Fruit fly (Drosophila melanogaster): ENCODE data around the gene woc.

- no peak for TF ChIP-seq Pif1A (GFP tag; optimal IDR thresholded peaks at IDR 0.05)
- TF ChIP-seq EcR (GFP tag; optimal IDR thresholded peaks at IDR 0.05): no peak
- TF ChIP-seq fd96Ca (GFP tag; IDR thresholded peaks at IDR 0.05): no peak
- no peak for TF ChIP-seq CG15710 (tag; optimal IDR thresholded peaks at IDR 0.05)
- TF ChIP-seq CG32121 (GFP tag; IDR thresholded peaks at IDR 0.05): 0 out of 2 replicates have a peak, but pooled peaks have one; percentile 25
Measured at dm6 chr3R:27245401-27245757, 18.5 kb downstream of the woc start.
